Worm (Caenorhabditis elegans) whole organism, young adult: Measurements from ENCODE around the gene T20B12.3.
A peak's percentile ranks its signal among the peaks of the same experiment; 100 is the strongest.

Source experiments
- B0019.2 ChIP-seq: fragments of 200-800 bp; sonication (Bioruptor generic); conservative IDR thresholded peaks from 2 replicates; pipeline ENCODE4 v1.3.6; 2022; ENCODE audit warnings: missing genetic modification reagents, missing genetic modification characterization, missing compliant biosample characterization
- B0035.1 ChIP-seq: sonication (generic microtip); optimal IDR thresholded peaks from 2 replicates; lab custom pipeline; 2016; ENCODE audit warnings: missing genetic modification characterization, mild to moderate bottlenecking, missing compliant biosample characterization, missing genotype, missing genetic modification reagents
- C06A6.2 ChIP-seq: fragments of 200-800 bp; sonication (Bioruptor generic); conservative IDR thresholded peaks from 2 replicates; pipeline ENCODE4 v1.3.6; 2022; ENCODE audit warnings: missing genetic modification characterization, missing compliant biosample characterization
- C17E4.6 ChIP-seq: fragments of 200-800 bp; sonication (Bioruptor generic); IDR thresholded peaks from 2 replicates; pipeline ENCODE4 v1.3.6; 2022; ENCODE audit warnings: missing genetic modification reagents, missing genetic modification characterization, missing compliant biosample characterization
- D2030.7 ChIP-seq: fragments of 200-800 bp; sonication (Bioruptor generic); IDR thresholded peaks from 2 replicates; pipeline ENCODE4 v1.3.6; 2022; ENCODE audit warnings: missing genetic modification reagents, missing genetic modification characterization, missing compliant biosample characterization
- F22D6.2 ChIP-seq: sonication (generic microtip); optimal IDR thresholded peaks from 2 replicates; lab custom pipeline; 2016; ENCODE audit warnings: mild to moderate bottlenecking, missing genetic modification characterization, missing compliant biosample characterization
- F23B12.7 ChIP-seq: sonication (generic microtip); optimal IDR thresholded peaks from 2 replicates; lab custom pipeline; 2017; ENCODE audit warnings: missing genetic modification characterization, mild to moderate bottlenecking, missing compliant biosample characterization, antibody characterized with exemption, moderate library complexity; ENCODE audit not compliant: insufficient read depth
- F37B4.10 ChIP-seq: fragments of 200-800 bp; sonication (Bioruptor generic); IDR thresholded peaks from 2 replicates; pipeline ENCODE4 v1.3.6; 2022; ENCODE audit warnings: missing genetic modification characterization, missing compliant biosample characterization
- F39B2.1 ChIP-seq: fragments of 200-800 bp; sonication (Bioruptor generic); IDR thresholded peaks from 2 replicates; pipeline ENCODE4 v1.3.6; 2022; ENCODE audit warnings: missing genetic modification reagents, missing genetic modification characterization, missing compliant biosample characterization
- F55B11.4 ChIP-seq: sonication (generic microtip); optimal IDR thresholded peaks from 2 replicates; lab custom pipeline; 2016; ENCODE audit warnings: missing compliant biosample characterization, missing genetic modification characterization, borderline replicate concordance; ENCODE audit not compliant: insufficient read depth
- F57A8.1 ChIP-seq: fragments of 200-800 bp; sonication (Bioruptor generic); optimal IDR thresholded peaks from 2 replicates; lab custom pipeline; 2018; ENCODE audit warnings: mild to moderate bottlenecking, missing genetic modification characterization, moderate library complexity, missing compliant biosample characterization
- K11D2.4 ChIP-seq: fragments of 200-800 bp; sonication (Bioruptor generic); IDR thresholded peaks from 2 replicates; pipeline ENCODE4 v1.3.6; 2022; ENCODE audit warnings: missing genetic modification reagents, missing genetic modification characterization, missing compliant biosample characterization
- K12H6.12 ChIP-seq: fragments of 200-800 bp; sonication (Bioruptor generic); optimal IDR thresholded peaks from 2 replicates; lab custom pipeline; 2018; ENCODE audit warnings: mild to moderate bottlenecking, missing genetic modification characterization, missing compliant biosample characterization
- T26A5.8 ChIP-seq: sonication (generic microtip); optimal IDR thresholded peaks from 2 replicates; lab custom pipeline; 2016; ENCODE audit warnings: missing genetic modification characterization, missing compliant biosample characterization
- Y53F4B.3 ChIP-seq: fragments of 200-800 bp; sonication (Bioruptor generic); IDR thresholded peaks from 2 replicates; pipeline ENCODE4 v1.3.6; 2022; ENCODE audit warnings: missing genetic modification reagents, missing genetic modification characterization, missing compliant biosample characterization
- Y67H2A.10 ChIP-seq: fragments of 200-800 bp; sonication (Bioruptor generic); conservative IDR thresholded peaks from 2 replicates; pipeline ENCODE4 v1.3.6; 2022; ENCODE audit warnings: missing genetic modification reagents, missing genetic modification characterization, missing compliant biosample characterization
- Y79H2A.3 ChIP-seq: fragments of 200-800 bp; sonication (Bioruptor generic); conservative IDR thresholded peaks from 2 replicates; pipeline ENCODE4 v1.3.6; 2022; ENCODE audit warnings: missing genetic modification reagents, missing genetic modification characterization, missing compliant biosample characterization
- Y95B8A.8 ChIP-seq: fragments of 200-800 bp; sonication (Bioruptor generic); IDR thresholded peaks from 2 replicates; pipeline ENCODE4 v1.3.6; 2022; ENCODE audit warnings: missing genetic modification reagents, missing genetic modification characterization, missing compliant biosample characterization
- akir-1 ChIP-seq: fragments of 200-800 bp; sonication (Bioruptor generic); optimal IDR thresholded peaks from 2 replicates; lab custom pipeline; 2018; ENCODE audit warnings: mild to moderate bottlenecking, missing genetic modification characterization, moderate library complexity, missing compliant biosample characterization
- athp-1 ChIP-seq: sonication (generic microtip); optimal IDR thresholded peaks from 2 replicates; lab custom pipeline; 2017; ENCODE audit warnings: mild to moderate bottlenecking, missing genetic modification characterization, missing compliant biosample characterization
- attf-6 ChIP-seq: fragments of 200-800 bp; sonication (Bioruptor generic); IDR thresholded peaks from 2 replicates; pipeline ENCODE4 v1.3.6; 2022; ENCODE audit warnings: missing genetic modification reagents, missing genetic modification characterization, missing compliant biosample characterization
- dpl-1 ChIP-seq: fragments of 150-350 bp; optimal IDR thresholded peaks from 2 replicates; lab custom pipeline; 2014; ENCODE audit warnings: missing biosample characterization, missing genetic modification reagents, missing genetic modification characterization
- ets-4 ChIP-seq: fragments of 200-800 bp; sonication (Bioruptor generic); optimal IDR thresholded peaks from 2 replicates; lab custom pipeline; 2018; ENCODE audit warnings: mild to moderate bottlenecking, missing genetic modification characterization, missing compliant biosample characterization
- let-607 ChIP-seq, 2 experiments: fragments of 200-800 bp in 1 of 2; sonication (Bioruptor generic) in 1 of 2; sonication (generic microtip) in 1 of 2; optimal IDR thresholded peaks; 2 replicates each; lab custom pipeline; 2016 to 2018; ENCODE audit warnings: mild to moderate bottlenecking in 2 of 2, missing compliant biosample characterization in 2 of 2, missing genetic modification characterization in 2 of 2, moderate library complexity in 2 of 2, missing genotype in 1 of 2
- lin-26 ChIP-seq: fragments of 200-800 bp; sonication (Bioruptor generic); IDR thresholded peaks from 2 replicates; pipeline ENCODE4 v1.3.6; 2022; ENCODE audit warnings: missing genetic modification reagents, missing genetic modification characterization, missing compliant biosample characterization
- lin-54 ChIP-seq: fragments of 200-800 bp; sonication (Bioruptor generic); optimal IDR thresholded peaks from 2 replicates; lab custom pipeline; 2018; ENCODE audit warnings: mild to moderate bottlenecking, missing genetic modification characterization, missing compliant biosample characterization
- lir-1 ChIP-seq: fragments of 200-800 bp; sonication (Bioruptor generic); conservative IDR thresholded peaks from 2 replicates; pipeline ENCODE4 v1.3.6; 2022; ENCODE audit warnings: missing genetic modification reagents, missing genetic modification characterization, missing compliant biosample characterization
- mcd-1 ChIP-seq: fragments of 200-800 bp; sonication (Bioruptor generic); IDR thresholded peaks from 2 replicates; pipeline ENCODE4 v1.3.6; 2022; ENCODE audit warnings: missing genetic modification reagents, missing genetic modification characterization, missing compliant biosample characterization
- mel-28 ChIP-seq: sonication (generic microtip); optimal IDR thresholded peaks from 2 replicates; lab custom pipeline; 2016; ENCODE audit warnings: borderline replicate concordance, mild to moderate bottlenecking, missing genetic modification characterization, missing compliant biosample characterization
- nfya-1 ChIP-seq: sonication (generic microtip); optimal IDR thresholded peaks from 2 replicates; lab custom pipeline; 2017; ENCODE audit warnings: antibody characterized with exemption, missing compliant biosample characterization, missing genetic modification characterization, borderline replicate concordance; ENCODE audit not compliant: insufficient read depth
- nfyb-1 ChIP-seq: fragments of 200-800 bp; sonication (Bioruptor generic); IDR thresholded peaks from 2 replicates; pipeline ENCODE4 v1.3.6; 2022; ENCODE audit warnings: missing genetic modification reagents, missing genetic modification characterization, missing compliant biosample characterization
- nhr-27 ChIP-seq: fragments of 200-800 bp; sonication (Bioruptor generic); optimal IDR thresholded peaks from 2 replicates; lab custom pipeline; 2018; ENCODE audit warnings: mild to moderate bottlenecking, missing genetic modification characterization, moderate library complexity, missing compliant biosample characterization
- nhr-80 ChIP-seq: sonication (generic microtip); optimal IDR thresholded peaks from 2 replicates; lab custom pipeline; 2016; ENCODE audit warnings: missing genetic modification characterization, missing compliant biosample characterization
- nhr-90 ChIP-seq: sonication (generic microtip); optimal IDR thresholded peaks from 2 replicates; lab custom pipeline; 2016; ENCODE audit warnings: missing genotype, mild to moderate bottlenecking, missing genetic modification characterization, missing compliant biosample characterization
- pha-4 ChIP-seq: fragments of 150-350 bp; sonication (generic microtip); optimal IDR thresholded peaks from 2 replicates; lab custom pipeline; 2014; ENCODE audit warnings: missing biosample characterization, missing genetic modification reagents, missing genetic modification characterization
- rcor-1 ChIP-seq: fragments of 200-800 bp; sonication (Bioruptor generic); IDR thresholded peaks from 2 replicates; pipeline ENCODE4 v1.3.6; 2022; ENCODE audit warnings: missing genetic modification reagents, missing genetic modification characterization, missing compliant biosample characterization
- rpc-1 ChIP-seq, 2 experiments: fragments of 150-350 bp in 1 of 2; sonication (generic microtip) in 1 of 2; optimal IDR thresholded peaks; 2 replicates each; lab custom pipeline; 2014 to 2018; ENCODE audit warnings: missing biosample characterization in 1 of 2, missing genetic modification characterization in 1 of 2, missing genetic modification reagents in 1 of 2, missing genotype in 1 of 2
- somi-1 ChIP-seq: fragments of 200-800 bp; sonication (Bioruptor generic); optimal IDR thresholded peaks from 2 replicates; lab custom pipeline; 2018; ENCODE audit warnings: mild to moderate bottlenecking, missing genetic modification characterization, missing compliant biosample characterization
- unc-62 ChIP-seq: fragments of 150-350 bp; optimal IDR thresholded peaks from 2 replicates; lab custom pipeline; 2014; ENCODE audit warnings: missing biosample characterization, missing genetic modification reagents, missing genetic modification characterization
- ztf-25 ChIP-seq: fragments of 200-800 bp; sonication (Bioruptor generic); IDR thresholded peaks from 2 replicates; pipeline ENCODE4 v1.3.6; 2022; ENCODE audit warnings: missing genetic modification reagents, missing genetic modification characterization, missing compliant biosample characterization

The T20B12.3 gene

ce11 chrIII:7369394-7370024 is 12.4 kb upstream of the T20B12.3 start (continued):
- no peak for TF ChIP-seq K11D2.4 (GFP tag; lab: Robert Waterston, UW)
- 0 out of 2 replicates have a peak, but pooled peaks have one; percentile 11 for TF ChIP-seq Y95B8A.8 (GFP tag; lab: Robert Waterston, UW)
- TF ChIP-seq F23B12.7 (tag; lab: Kevin White, UChicago): no peak
- no peak for TF ChIP-seq Y67H2A.10
- no peak for TF ChIP-seq nhr-80 (tag; lab: Kevin White, UChicago)
- no peak for TF ChIP-seq mel-28 (tag; lab: Kevin White, UChicago)
- no peak for TF ChIP-seq rcor-1 (GFP tag; lab: Robert Waterston, UW)
- no peak for TF ChIP-seq athp-1 (tag; lab: Kevin White, UChicago)
- no peak for TF ChIP-seq nfyb-1
- TF ChIP-seq C06A6.2 (GFP tag; lab: Robert Waterston, UW): no peak; the same call in 1 of the 2 replicates
- no peak for TF ChIP-seq ztf-25 (GFP tag; lab: Robert Waterston, UW)
- no peak for TF ChIP-seq F57A8.1
- TF ChIP-seq C17E4.6: no peak
- TF ChIP-seq F22D6.2 (tag; lab: Kevin White, UChicago): no peak
- TF ChIP-seq let-607 (tag; optimal IDR thresholded peaks at IDR 0.05; lab: Kevin White, UChicago): no peak
- no peak for TF ChIP-seq B0019.2 (GFP tag; lab: Robert Waterston, UW)
- TF ChIP-seq K12H6.12 (tag; lab: Kevin White, UChicago): no peak
- TF ChIP-seq T26A5.8: peak; percentile 21
- TF ChIP-seq akir-1 (GFP tag; lab: Kevin White, UChicago): no peak
- no peak for TF ChIP-seq F37B4.10 (GFP tag; lab: Robert Waterston, UW)
- no peak for TF ChIP-seq F39B2.1 (GFP tag; lab: Robert Waterston, UW)
- peak; percentile 14; the same call in 1 of the 2 replicates for TF ChIP-seq lin-26 (GFP tag; lab: Robert Waterston, UW)
- no peak for TF ChIP-seq nhr-90 (tag; lab: Kevin White, UChicago)
- no peak for TF ChIP-seq ets-4 (GFP tag; lab: Kevin White, UChicago)
- no peak for TF ChIP-seq dpl-1 (GFP tag; lab: Kevin White, UChicago)
- TF ChIP-seq rpc-1 (optimal IDR thresholded peaks at IDR 0.05; lab: Kevin White, UChicago): no peak
- TF ChIP-seq rpc-1 (tag; optimal IDR thresholded peaks at IDR 0.05; lab: Kevin White, UChicago): no peak
- no peak for TF ChIP-seq Y53F4B.3 (GFP tag; lab: Robert Waterston, UW)
- TF ChIP-seq nfya-1: no peak
- TF ChIP-seq pha-4: no peak
- no peak for TF ChIP-seq Y79H2A.3
- no peak for TF ChIP-seq lir-1 (GFP tag; lab: Robert Waterston, UW)
- peak; percentile 34 for TF ChIP-seq somi-1 (GFP tag; lab: Kevin White, UChicago)
- no peak for TF ChIP-seq F55B11.4
- TF ChIP-seq attf-6 (GFP tag; lab: Robert Waterston, UW): no peak
- no peak for TF ChIP-seq D2030.7
- no peak for TF ChIP-seq nhr-27 (tag; lab: Kevin White, UChicago)
- no peak for TF ChIP-seq mcd-1 (GFP tag; lab: Robert Waterston, UW)
- TF ChIP-seq lin-54: no peak
- no peak for TF ChIP-seq unc-62 (GFP tag; lab: Kevin White, UChicago)
- no peak for TF ChIP-seq B0035.1 (tag; lab: Kevin White, UChicago)
